Fruit fly (Drosophila melanogaster) whole organism, prepupa: Measurements from ENCODE around the gene CG9368.

Experiments
- Blimp-1 ChIP-seq: fragments of 200-800 bp; sonication (Bioruptor generic); optimal IDR thresholded peaks from 3 replicates; lab custom pipeline; 2017; ENCODE audit warnings: missing biosample characterization, missing genetic modification characterization, mild to moderate bottlenecking, moderate library complexity, missing genetic modification reagents
- CG10631 ChIP-seq: fragments of 200-800 bp; sonication (Bioruptor generic); optimal IDR thresholded peaks from 2 replicates; lab custom pipeline; 2016; ENCODE audit warnings: missing biosample characterization, missing genetic modification characterization
- CG10669 ChIP-seq: fragments of 200-800 bp; sonication (Bioruptor generic); optimal IDR thresholded peaks from 3 replicates; lab custom pipeline; 2018; ENCODE audit warnings: missing biosample characterization, mild to moderate bottlenecking, missing genetic modification characterization, moderate library complexity
- CG11762 ChIP-seq: fragments of 200-800 bp; sonication (Bioruptor generic); optimal IDR thresholded peaks from 3 replicates; lab custom pipeline; 2016; ENCODE audit warnings: missing biosample characterization, missing genetic modification characterization; ENCODE audit not compliant: insufficient read depth
- CG15336 ChIP-seq: fragments of 200-800 bp; sonication (Bioruptor generic); IDR thresholded peaks from 2 replicates; pipeline ENCODE4 v1.3.6; 2022; ENCODE audit warnings: missing biosample characterization, missing genetic modification characterization
- CG1621 ChIP-seq: fragments of 200-800 bp; sonication (Bioruptor generic); optimal IDR thresholded peaks from 3 replicates; lab custom pipeline; 2018; ENCODE audit warnings: missing biosample characterization, mild to moderate bottlenecking, missing genetic modification characterization
- CG16779 ChIP-seq: fragments of 200-800 bp; sonication (Bioruptor generic); optimal IDR thresholded peaks from 3 replicates; lab custom pipeline; 2017; ENCODE audit warnings: missing biosample characterization, mild to moderate bottlenecking, missing genetic modification characterization
- CG3032 ChIP-seq: fragments of 200-800 bp; optimal IDR thresholded peaks from 2 replicates; lab custom pipeline; 2019; ENCODE audit warnings: missing biosample characterization, mild to moderate bottlenecking, missing genetic modification characterization, moderate library complexity
- CG32006 ChIP-seq: fragments of 200-800 bp; sonication (Bioruptor generic); optimal IDR thresholded peaks from 3 replicates; lab custom pipeline; 2017; ENCODE audit warnings: missing biosample characterization, mild to moderate bottlenecking, missing genetic modification characterization
- CG34406 ChIP-seq: fragments of 200-800 bp; sonication (Bioruptor generic); optimal IDR thresholded peaks from 3 replicates; lab custom pipeline; 2016; ENCODE audit warnings: missing biosample characterization, missing genetic modification characterization
- CG6163 ChIP-seq: fragments of 200-800 bp; sonication (Bioruptor generic); IDR thresholded peaks from 3 replicates; pipeline ENCODE4 v1.3.6; 2022; ENCODE audit warnings: missing biosample characterization, missing genetic modification characterization
- CG6808 ChIP-seq: fragments of 200-800 bp; sonication (Bioruptor generic); optimal IDR thresholded peaks from 3 replicates; lab custom pipeline; 2017; ENCODE audit warnings: missing biosample characterization, missing genetic modification characterization, mild to moderate bottlenecking, moderate library complexity, missing genetic modification reagents
- CG6854 ChIP-seq: fragments of 200-800 bp; sonication (Bioruptor generic); optimal IDR thresholded peaks from 2 replicates; lab custom pipeline; 2017; ENCODE audit warnings: missing biosample characterization, mild to moderate bottlenecking, missing genetic modification characterization
- CG7368 ChIP-seq: fragments of 200-800 bp; sonication (Bioruptor generic); optimal IDR thresholded peaks from 3 replicates; lab custom pipeline; 2016; ENCODE audit warnings: missing biosample characterization, missing genetic modification characterization
- CG8319 ChIP-seq: fragments of 200-800 bp; sonication (Bioruptor generic); optimal IDR thresholded peaks from 3 replicates; lab custom pipeline; 2016; ENCODE audit warnings: missing biosample characterization, missing genetic modification characterization
- CG8632 ChIP-seq: fragments of 200-800 bp; sonication (Bioruptor generic); optimal IDR thresholded peaks from 3 replicates; lab custom pipeline; 2016; ENCODE audit warnings: missing biosample characterization, missing genetic modification characterization
- Eip75B ChIP-seq: fragments of 200-800 bp; sonication (Bioruptor generic); optimal IDR thresholded peaks from 3 replicates; lab custom pipeline; 2016; ENCODE audit warnings: missing biosample characterization, missing genetic modification characterization
- Eip78C ChIP-seq: fragments of 200-800 bp; sonication (Bioruptor generic); peaks from one replicate; lab custom pipeline; 2016; ENCODE audit warnings: missing biosample characterization, missing genetic modification characterization
- Eip93F ChIP-seq: fragments of 200-800 bp; sonication (Bioruptor generic); optimal IDR thresholded peaks from 2 replicates; lab custom pipeline; 2016; ENCODE audit warnings: missing biosample characterization, mild to moderate bottlenecking, missing genetic modification characterization
- Ets21C ChIP-seq: fragments of 200-800 bp; sonication (Bioruptor generic); optimal IDR thresholded peaks from 3 replicates; lab custom pipeline; 2016; ENCODE audit warnings: missing biosample characterization, missing genetic modification characterization
- Ets96B ChIP-seq: fragments of 200-800 bp; optimal IDR thresholded peaks from 2 replicates; lab custom pipeline; 2019; ENCODE audit warnings: missing biosample characterization, mild to moderate bottlenecking, missing genetic modification characterization, moderate library complexity
- Gug ChIP-seq: fragments of 200-800 bp; sonication (Bioruptor generic); IDR thresholded peaks from 2 replicates; pipeline ENCODE4 v1.3.6; 2022; ENCODE audit warnings: missing biosample characterization, missing genetic modification characterization
- Hr38 ChIP-seq: sonication (Bioruptor generic); optimal IDR thresholded peaks from 2 replicates; lab custom pipeline; 2016; ENCODE audit warnings: missing biosample characterization, missing genetic modification characterization
- Hr39 ChIP-seq: fragments of 200-800 bp; sonication (Bioruptor generic); optimal IDR thresholded peaks from 2 replicates; lab custom pipeline; 2016; ENCODE audit warnings: missing biosample characterization, missing genetic modification characterization
- Lpt ChIP-seq: fragments of 200-800 bp; sonication (Bioruptor generic); optimal IDR thresholded peaks from 3 replicates; lab custom pipeline; 2016; ENCODE audit warnings: missing biosample characterization, missing genetic modification characterization
- OdsH ChIP-seq: fragments of 200-800 bp; sonication (Bioruptor generic); optimal IDR thresholded peaks from 3 replicates; lab custom pipeline; 2016; ENCODE audit warnings: missing biosample characterization, missing genetic modification characterization
- Sox14 ChIP-seq: fragments of 200-800 bp; sonication (Bioruptor generic); optimal IDR thresholded peaks from 3 replicates; lab custom pipeline; 2016; ENCODE audit warnings: missing biosample characterization, missing genetic modification characterization
- acj6 ChIP-seq: fragments of 200-800 bp; sonication (Bioruptor generic); optimal IDR thresholded peaks from 3 replicates; lab custom pipeline; 2016; ENCODE audit warnings: missing biosample characterization, missing genetic modification characterization
- cyc ChIP-seq: fragments of 200-800 bp; sonication (Bioruptor generic); optimal IDR thresholded peaks from 3 replicates; lab custom pipeline; 2016; ENCODE audit warnings: missing biosample characterization, missing genetic modification characterization
- dsx ChIP-seq: fragments of 200-800 bp; optimal IDR thresholded peaks from 3 replicates; lab custom pipeline; 2019; ENCODE audit warnings: missing biosample characterization, mild to moderate bottlenecking, missing genetic modification characterization, moderate library complexity; ENCODE audit not compliant: poor library complexity, severe bottlenecking
- eg ChIP-seq: fragments of 200-800 bp; sonication (Bioruptor generic); IDR thresholded peaks from 3 replicates; pipeline ENCODE4 v1.3.6; 2022; ENCODE audit warnings: missing biosample characterization, missing genetic modification characterization
- fd85E ChIP-seq: fragments of 200-800 bp; sonication (Bioruptor generic); optimal IDR thresholded peaks from 3 replicates; lab custom pipeline; 2016; ENCODE audit warnings: missing biosample characterization, missing genetic modification characterization
- lz ChIP-seq: fragments of 200-800 bp; sonication (Bioruptor generic); optimal IDR thresholded peaks from 3 replicates; lab custom pipeline; 2016; ENCODE audit warnings: missing biosample characterization, missing genetic modification characterization
- pdm3 ChIP-seq: fragments of 200-800 bp; sonication (Bioruptor generic); optimal IDR thresholded peaks from 3 replicates; lab custom pipeline; 2016; ENCODE audit warnings: missing biosample characterization, missing genetic modification characterization
- spab ChIP-seq: fragments of 200-800 bp; sonication (Bioruptor generic); optimal IDR thresholded peaks from 2 replicates; lab custom pipeline; 2017; ENCODE audit warnings: missing biosample characterization, mild to moderate bottlenecking, missing genetic modification characterization, missing genetic modification reagents
- ss ChIP-seq, 2 experiments: fragments of 200-800 bp; sonication (Bioruptor generic); optimal IDR thresholded peaks; 2 replicates in 1 of 2; 3 replicates in 1 of 2; lab custom pipeline; 2017 to 2018; ENCODE audit warnings: mild to moderate bottlenecking in 2 of 2, missing biosample characterization in 2 of 2, missing genetic modification characterization in 2 of 2, moderate library complexity in 1 of 2
- svp ChIP-seq: fragments of 200-800 bp; sonication (Bioruptor generic); peaks from one replicate; lab custom pipeline; 2016; ENCODE audit warnings: missing biosample characterization, missing genetic modification characterization
- topi ChIP-seq: fragments of 200-800 bp; sonication (Bioruptor generic); optimal IDR thresholded peaks from 3 replicates; lab custom pipeline; 2016; ENCODE audit warnings: missing biosample characterization, missing genetic modification characterization
- vri ChIP-seq: fragments of 200-800 bp; sonication (Bioruptor generic); optimal IDR thresholded peaks from 3 replicates; lab custom pipeline; 2016; ENCODE audit warnings: missing biosample characterization, mild to moderate bottlenecking, missing genetic modification characterization

CG9368 gene

dm6 chr3L:19590422-19590821 is 11.0 kb upstream of the CG9368 start, which contains the start of gene CG14100 (continued):
- TF ChIP-seq CG6808 (GFP tag; lab: Kevin White, UChicago) (peak; percentile 99), CG11762 (peak; percentile 100), OdsH (GFP tag; lab: Kevin White, UChicago) (peak; percentile 100), Hr38 (GFP tag; lab: Kevin White, UChicago) (peak; percentile 100), CG1621 (peak; percentile 100), cyc (GFP tag; lab: Kevin White, UChicago) (peak; percentile 100), fd85E (GFP tag; lab: Kevin White, UChicago) (peak; percentile 99), Hr39 (GFP tag; lab: Kevin White, UChicago) (peak; percentile 100)

- TF ChIP-seq Gug (GFP tag; lab: Robert Waterston, UW): no peak
- TF ChIP-seq Blimp-1 (GFP tag; lab: Kevin White, UChicago): peak; percentile 89
- peak; percentile 13 for TF ChIP-seq Eip93F (GFP tag; lab: Kevin White, UChicago)
These were observed 2.9 kb upstream of the CG9368 start, which contains the start of the genes ash1 and Taf6 for dm6 chr3L:19598369-19599148. Gene ash1 (minus strand): TSS chr3L:19598755. Gene Taf6 (plus strand): TSS chr3L:19599088.

- TF ChIP-seq CG10669 (no peak), CG6808 (GFP tag; lab: Kevin White, UChicago) (no peak), lz (GFP tag; lab: Kevin White, UChicago) (no peak), acj6 (GFP tag; lab: Kevin White, UChicago) (no peak), CG10631 (no peak), CG16779 (tag; lab: Kevin White, UChicago) (no peak), CG34406 (GFP tag; lab: Kevin White, UChicago) (no peak), Ets96B (tag; lab: Kevin White, UChicago) (no peak), pdm3 (GFP tag; lab: Kevin White, UChicago) (no peak), CG1621 (no peak)
These were observed 4.6 kb downstream of the CG9368 start, which contains the start of the genes lush and CG9372 for dm6 chr3L:19605974-19606497. Gene lush (minus strand): TSS chr3L:19606090. Gene CG9372 (plus strand): TSS chr3L:19606208.

dm6 chr3L:19612172-19612571 is 10.7 kb downstream of the CG9368 start, which contains the start of the genes Lon and PIG-F:
Gene Lon (minus strand): TSS chr3L:19612199.
Gene PIG-F (plus strand): TSS chr3L:19612455.
- TF ChIP-seq CG11762 (peak; percentile 99), Eip75B (GFP tag; lab: Kevin White, UChicago) (peak; percentile 99), ss (GFP tag; optimal IDR thresholded peaks at IDR 0.05; lab: Kevin White, UChicago) (peak; percentile 98 to 99), OdsH (GFP tag; lab: Kevin White, UChicago) (peak; percentile 99), CG6163 (GFP tag; lab: Robert Waterston, UW) (peak; percentile 98), Ets21C (GFP tag; lab: Kevin White, UChicago) (peak; percentile 99), CG10669 (peak; percentile 99), CG8319 (GFP tag; lab: Kevin White, UChicago) (peak; percentile 98), Sox14 (GFP tag; lab: Kevin White, UChicago) (peak; percentile 99), CG7368 (GFP tag; lab: Kevin White, UChicago) (peak; percentile 98), CG34406 (GFP tag; lab: Kevin White, UChicago) (peak; percentile 99), topi (GFP tag; lab: Kevin White, UChicago) (peak; percentile 99), CG10631 (peak; percentile 99), Hr38 (GFP tag; lab: Kevin White, UChicago) (peak; percentile 89), CG32006 (peak; percentile 99), fd85E (GFP tag; lab: Kevin White, UChicago) (peak; percentile 96), pdm3 (GFP tag; lab: Kevin White, UChicago) (peak; percentile 99), CG3032 (peak; percentile 99), CG8632 (GFP tag; lab: Kevin White, UChicago) (peak; percentile 99), eg (GFP tag; lab: Robert Waterston, UW) (peak; percentile 97; the same call in 2 of the 3 replicates), acj6 (GFP tag; lab: Kevin White, UChicago) (peak; percentile 99), Ets96B (tag; lab: Kevin White, UChicago) (peak; percentile 99), Hr39 (GFP tag; lab: Kevin White, UChicago) (peak; percentile 99), lz (GFP tag; lab: Kevin White, UChicago) (peak; percentile 99), dsx (GFP tag; lab: Kevin White, UChicago) (peak; percentile 96), CG6808 (GFP tag; lab: Kevin White, UChicago) (peak; percentile 98), spab (peak; percentile 98), Blimp-1 (GFP tag; lab: Kevin White, UChicago) (peak; percentile 95), svp (GFP tag; lab: Kevin White, UChicago) (peak; percentile 100), CG15336 (GFP tag; lab: Robert Waterston, UW) (peak; percentile 98), vri (GFP tag; lab: Kevin White, UChicago) (peak; percentile 98), CG6854 (GFP tag; lab: Kevin White, UChicago) (peak; percentile 98), Lpt (GFP tag; lab: Kevin White, UChicago) (peak; percentile 98), Eip78C (GFP tag; lab: Kevin White, UChicago) (peak; percentile 100), CG1621 (peak; percentile 95)
